Worm (Caenorhabditis elegans): ENCODE data around the gene ZK512.11.

ce11 chrIII:9145765-9146164 lies 1.8 kb downstream of the ZK512.11 start, which contains the start of gene ZK512.8:
- TF ChIP-seq blmp-1 (tag; optimal IDR thresholded peaks at IDR 0.05), result no peak
- TF ChIP-seq unc-39 (tag; optimal IDR thresholded peaks at IDR 0.05), result no peak
- no peak for TF ChIP-seq pha-4 (tag; optimal IDR thresholded peaks at IDR 0.05)
- no peak for TF ChIP-seq lin-32 (GFP tag; optimal IDR thresholded peaks at IDR 0.05)
- TF ChIP-seq sem-2 (GFP tag; optimal IDR thresholded peaks at IDR 0.05), result no peak
- TF ChIP-seq elt-1 (tag; optimal IDR thresholded peaks at IDR 0.05; ENCODE audit: borderline replicate concordance, insufficient read depth), result no peak
